Fruit fly (Drosophila melanogaster) whole organism, embryonic: ENCODE results near the gene Cyp6d4.

Experiments
- Atf6 ChIP-seq: fragments of 200-800 bp; sonication (Bioruptor generic); IDR thresholded peaks from 2 replicates; pipeline ENCODE4 v1.3.6; 2022; ENCODE audit warnings: missing biosample characterization, missing genetic modification characterization
- Bgb ChIP-seq: fragments of 200-800 bp; sonication (Bioruptor generic); IDR thresholded peaks from 2 replicates; pipeline ENCODE4 v1.3.6; 2022; ENCODE audit warnings: missing biosample characterization, missing genetic modification characterization; ENCODE audit not compliant: partially characterized antibody
- CG10209 ChIP-seq: fragments of 200-800 bp; sonication (Bioruptor generic); optimal IDR thresholded peaks from 3 replicates; lab custom pipeline; 2017; ENCODE audit warnings: missing biosample characterization, mild to moderate bottlenecking, missing genetic modification characterization, missing genetic modification reagents
- CG10431 ChIP-seq: fragments of 200-800 bp; sonication (Bioruptor generic); optimal IDR thresholded peaks from 3 replicates; lab custom pipeline; 2018; ENCODE audit warnings: missing biosample characterization, mild to moderate bottlenecking, missing genetic modification characterization
- CG11398 ChIP-seq: fragments of 200-800 bp; sonication (Bioruptor generic); optimal IDR thresholded peaks from 2 replicates; lab custom pipeline; 2016; ENCODE audit warnings: missing biosample characterization, missing genetic modification characterization
- CG1233 ChIP-seq: fragments of 200-800 bp; sonication (Bioruptor generic); optimal IDR thresholded peaks from 4 replicates; lab custom pipeline; 2018; ENCODE audit warnings: missing biosample characterization, mild to moderate bottlenecking, missing genetic modification characterization
- CG12391 ChIP-seq: fragments of 200-800 bp; sonication (Bioruptor generic); optimal IDR thresholded peaks from 3 replicates; lab custom pipeline; 2018; ENCODE audit warnings: missing biosample characterization, mild to moderate bottlenecking, missing genetic modification characterization, moderate library complexity
- CG13775 ChIP-seq: fragments of 200-800 bp; sonication (Bioruptor generic); optimal IDR thresholded peaks from 3 replicates; lab custom pipeline; 2017; ENCODE audit warnings: missing biosample characterization, mild to moderate bottlenecking, missing genetic modification characterization
- CG14710 ChIP-seq: fragments of 200-800 bp; sonication (Bioruptor generic); optimal IDR thresholded peaks from 3 replicates; lab custom pipeline; 2019; ENCODE audit warnings: missing biosample characterization, mild to moderate bottlenecking, missing genetic modification characterization, moderate library complexity
- CG1647 ChIP-seq: fragments of 200-800 bp; sonication (Bioruptor generic); optimal IDR thresholded peaks from 3 replicates; lab custom pipeline; 2016; ENCODE audit warnings: missing biosample characterization, missing genetic modification characterization
- CG17612 ChIP-seq: fragments of 200-800 bp; sonication (Bioruptor generic); IDR thresholded peaks from 2 replicates; pipeline ENCODE4 v1.3.6; 2022; ENCODE audit warnings: missing biosample characterization, missing genetic modification characterization
- CG17912 ChIP-seq: fragments of 200-800 bp; sonication (Bioruptor generic); optimal IDR thresholded peaks from 2 replicates; lab custom pipeline; 2018; ENCODE audit warnings: missing biosample characterization, mild to moderate bottlenecking, missing genetic modification characterization
- CG1792 ChIP-seq: fragments of 200-800 bp; sonication (Bioruptor generic); optimal IDR thresholded peaks from 2 replicates; lab custom pipeline; 2016; ENCODE audit warnings: missing biosample characterization, missing genetic modification characterization
- CG2120 ChIP-seq: fragments of 200-800 bp; sonication (Bioruptor generic); optimal IDR thresholded peaks from 3 replicates; lab custom pipeline; 2016; ENCODE audit warnings: missing biosample characterization, missing genetic modification characterization
- CG2129 ChIP-seq: fragments of 200-800 bp; sonication (Bioruptor generic); IDR thresholded peaks from 2 replicates; pipeline ENCODE4 v1.3.6; 2022; ENCODE audit warnings: missing biosample characterization, missing genetic modification characterization; ENCODE audit not compliant: partially characterized antibody
- CG33213 ChIP-seq: fragments of 200-800 bp; sonication (Bioruptor generic); optimal IDR thresholded peaks from 3 replicates; lab custom pipeline; 2016; ENCODE audit warnings: missing biosample characterization, missing genetic modification characterization
- CG34224 ChIP-seq: fragments of 200-800 bp; sonication (Bioruptor generic); IDR thresholded peaks from 3 replicates; pipeline ENCODE4 v1.3.6; 2022; ENCODE audit warnings: missing biosample characterization, missing genetic modification characterization; ENCODE audit not compliant: partially characterized antibody
- CG43689 ChIP-seq: fragments of 200-800 bp; sonication (Bioruptor generic); IDR thresholded peaks from 2 replicates; pipeline ENCODE4 v1.3.6; 2022; ENCODE audit warnings: missing biosample characterization, missing genetic modification characterization
- CG6765 ChIP-seq: fragments of 200-800 bp; sonication (Bioruptor generic); optimal IDR thresholded peaks from 3 replicates; lab custom pipeline; 2017; ENCODE audit warnings: missing biosample characterization, mild to moderate bottlenecking, missing genetic modification characterization
- CG7372 ChIP-seq: fragments of 200-800 bp; sonication (Bioruptor generic); IDR thresholded peaks from 2 replicates; pipeline ENCODE4 v1.3.6; 2022; ENCODE audit warnings: missing biosample characterization, missing genetic modification characterization
- CG8281 ChIP-seq: fragments of 200-800 bp; sonication (Bioruptor generic); optimal IDR thresholded peaks from 2 replicates; lab custom pipeline; 2018; ENCODE audit warnings: missing biosample characterization, mild to moderate bottlenecking, missing genetic modification characterization, moderate library complexity
- CG9437 ChIP-seq: fragments of 200-800 bp; sonication (Bioruptor generic); optimal IDR thresholded peaks from 2 replicates; lab custom pipeline; 2018; ENCODE audit warnings: missing biosample characterization, mild to moderate bottlenecking, missing genetic modification characterization
- Dref ChIP-seq: fragments of 200-800 bp; sonication (Bioruptor generic); IDR thresholded peaks from 2 replicates; pipeline ENCODE4 v1.3.6; 2022; ENCODE audit warnings: missing biosample characterization, missing genetic modification characterization
- Fer2 ChIP-seq: fragments of 200-800 bp; sonication (Bioruptor generic); optimal IDR thresholded peaks from 2 replicates; lab custom pipeline; 2018; ENCODE audit warnings: missing biosample characterization, mild to moderate bottlenecking, missing genetic modification characterization, moderate library complexity
- HLH54F ChIP-seq: fragments of 200-800 bp; sonication (Bioruptor generic); optimal IDR thresholded peaks from 3 replicates; lab custom pipeline; 2016; ENCODE audit warnings: missing biosample characterization, missing genetic modification characterization
- Hr51 ChIP-seq, 2 experiments: fragments of 200-800 bp; sonication (Bioruptor generic); optimal IDR thresholded peaks; 2 replicates in 1 of 2; 3 replicates in 1 of 2; lab custom pipeline; 2016 to 2018; ENCODE audit warnings: missing biosample characterization in 2 of 2, missing genetic modification characterization in 2 of 2, mild to moderate bottlenecking in 1 of 2, moderate library complexity in 1 of 2
- MESR4 ChIP-seq: fragments of 200-800 bp; sonication (Bioruptor generic); optimal IDR thresholded peaks from 2 replicates; lab custom pipeline; 2018; ENCODE audit warnings: missing biosample characterization, mild to moderate bottlenecking, missing genetic modification characterization, moderate library complexity
- NK7.1 ChIP-seq: fragments of 200-800 bp; sonication (Bioruptor generic); optimal IDR thresholded peaks from 3 replicates; lab custom pipeline; 2016; ENCODE audit warnings: missing biosample characterization, missing genetic modification characterization
- Side ChIP-seq: fragments of 200-800 bp; sonication (Bioruptor generic); optimal IDR thresholded peaks from 2 replicates; lab custom pipeline; 2016; ENCODE audit warnings: missing biosample characterization, missing genetic modification characterization
- Sin3A ChIP-seq: fragments of >200 bp; optimal IDR thresholded peaks from 2 replicates; lab custom pipeline; 2018
- Taf1 ChIP-seq: fragments of 200-800 bp; sonication (Bioruptor generic); IDR thresholded peaks from 2 replicates; pipeline ENCODE4 v1.3.6; 2022; ENCODE audit warnings: missing biosample characterization, missing genetic modification characterization
- Xrp1 ChIP-seq: fragments of 200-800 bp; sonication (Bioruptor generic); IDR thresholded peaks from 2 replicates; pipeline ENCODE4 v1.3.6; 2022; ENCODE audit warnings: missing biosample characterization, missing genetic modification characterization
- al ChIP-seq: fragments of 200-800 bp; sonication (Bioruptor generic); IDR thresholded peaks from 2 replicates; pipeline ENCODE4 v1.3.6; 2022; ENCODE audit warnings: missing biosample characterization, missing genetic modification characterization
- ash1 ChIP-seq: fragments of 200-800 bp; sonication (Bioruptor generic); optimal IDR thresholded peaks from 2 replicates; lab custom pipeline; 2018; ENCODE audit warnings: missing biosample characterization, mild to moderate bottlenecking, missing genetic modification characterization
- cato ChIP-seq: fragments of 200-800 bp; sonication (Bioruptor generic); optimal IDR thresholded peaks from 2 replicates; lab custom pipeline; 2016; ENCODE audit warnings: missing biosample characterization, missing genetic modification characterization, borderline replicate concordance
- chif ChIP-seq, 2 experiments: fragments of 200-800 bp; sonication (Bioruptor generic); optimal IDR thresholded peaks; 3 replicates each; lab custom pipeline; 2016; ENCODE audit warnings: missing biosample characterization in 2 of 2, missing genetic modification characterization in 2 of 2
- chm ChIP-seq: fragments of 200-800 bp; sonication (Bioruptor generic); IDR thresholded peaks from 2 replicates; pipeline ENCODE4 v1.3.6; 2022; ENCODE audit warnings: missing biosample characterization, missing genetic modification characterization
- exex ChIP-seq: fragments of 200-800 bp; sonication (Bioruptor generic); optimal IDR thresholded peaks from 4 replicates; lab custom pipeline; 2018; ENCODE audit warnings: missing biosample characterization, mild to moderate bottlenecking, missing genetic modification characterization, moderate library complexity
- gt ChIP-seq: fragments of 200-800 bp; sonication (Bioruptor generic); IDR thresholded peaks from 2 replicates; pipeline ENCODE4 v1.3.6; 2022; ENCODE audit warnings: missing biosample characterization, missing genetic modification characterization
- her ChIP-seq: fragments of 200-800 bp; sonication (Bioruptor generic); optimal IDR thresholded peaks from 2 replicates; lab custom pipeline; 2016; ENCODE audit warnings: missing biosample characterization, missing genetic modification characterization
- klu ChIP-seq: fragments of 200-800 bp; sonication (Bioruptor generic); IDR thresholded peaks from 2 replicates; pipeline ENCODE4 v1.3.6; 2022; ENCODE audit warnings: missing biosample characterization, missing genetic modification characterization
- mam ChIP-seq: fragments of 200-800 bp; sonication (Bioruptor generic); optimal IDR thresholded peaks from 3 replicates; lab custom pipeline; 2016; ENCODE audit warnings: missing biosample characterization, missing genetic modification characterization
- pfk ChIP-seq: fragments of 200-800 bp; sonication (Bioruptor generic); optimal IDR thresholded peaks from 2 replicates; lab custom pipeline; 2018; ENCODE audit warnings: missing biosample characterization, mild to moderate bottlenecking, missing genetic modification characterization, moderate library complexity
- pros ChIP-seq: fragments of 200-800 bp; sonication (Bioruptor generic); optimal IDR thresholded peaks from 3 replicates; lab custom pipeline; 2019; ENCODE audit warnings: missing biosample characterization, mild to moderate bottlenecking, missing genetic modification characterization, moderate library complexity
- scrt ChIP-seq: fragments of 200-800 bp; sonication (Bioruptor generic); optimal IDR thresholded peaks from 2 replicates; lab custom pipeline; 2018; ENCODE audit warnings: missing biosample characterization, mild to moderate bottlenecking, missing genetic modification characterization, moderate library complexity
- sqz ChIP-seq: fragments of 200-800 bp; sonication (Bioruptor generic); optimal IDR thresholded peaks from 3 replicates; lab custom pipeline; 2018; ENCODE audit warnings: missing biosample characterization, mild to moderate bottlenecking, missing genetic modification characterization
- stwl ChIP-seq: fragments of 200-800 bp; sonication (Bioruptor generic); optimal IDR thresholded peaks from 3 replicates; lab custom pipeline; 2018; ENCODE audit warnings: missing biosample characterization, mild to moderate bottlenecking, missing genetic modification characterization, moderate library complexity
- sug ChIP-seq: fragments of 200-800 bp; optimal IDR thresholded peaks from 2 replicates; lab custom pipeline; 2019; ENCODE audit warnings: missing biosample characterization, mild to moderate bottlenecking, missing genetic modification characterization, moderate library complexity
- trem ChIP-seq: fragments of 200-800 bp; optimal IDR thresholded peaks from 3 replicates; lab custom pipeline; 2019; ENCODE audit warnings: missing biosample characterization, mild to moderate bottlenecking, missing genetic modification characterization, moderate library complexity
- tx ChIP-seq: fragments of 200-800 bp; sonication (Bioruptor generic); optimal IDR thresholded peaks from 2 replicates; lab custom pipeline; 2016; ENCODE audit warnings: missing biosample characterization, missing genetic modification characterization

Cyp6d4 gene

DNA sequence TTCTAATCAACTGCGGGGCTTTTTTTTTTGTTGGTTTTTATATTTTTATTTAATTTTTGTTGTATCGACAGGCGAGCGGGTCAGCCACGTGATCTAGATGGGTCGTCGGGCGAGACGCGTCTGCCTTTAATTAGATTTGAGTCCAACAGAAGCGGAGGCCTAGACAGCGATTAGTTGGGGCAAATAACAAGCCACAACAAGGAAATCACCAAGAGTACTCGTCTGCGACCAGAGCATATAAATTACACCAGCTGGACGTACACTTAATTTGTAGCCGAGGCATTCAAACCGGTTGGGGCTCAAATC is 13.2 kb upstream of the Cyp6d4 start (continued):
- no peak for TF ChIP-seq CG6765 (GFP tag; lab: Kevin White, UChicago)
- TF ChIP-seq CG13775 (GFP tag; lab: Kevin White, UChicago), result no peak
- no peak for TF ChIP-seq stwl
- TF ChIP-seq CG17612 (GFP tag; lab: Robert Waterston, UW), result no peak
- TF ChIP-seq Taf1 (GFP tag; lab: Robert Waterston, UW), result no peak
- no peak for TF ChIP-seq CG10209
- TF ChIP-seq CG1792 (GFP tag; lab: Kevin White, UChicago), result no peak
- TF ChIP-seq CG11398 (GFP tag; lab: Kevin White, UChicago), result no peak
- TF ChIP-seq chif (GFP tag; optimal IDR thresholded peaks at IDR 0.05; lab: Kevin White, UChicago), result no peak
- no peak for TF ChIP-seq ash1
- no peak for TF ChIP-seq Sin3A
- TF ChIP-seq her (GFP tag; lab: Kevin White, UChicago), result no peak
- TF ChIP-seq exex (tag; lab: Kevin White, UChicago), result peak; percentile 46
- no peak for TF ChIP-seq Bgb (GFP tag; lab: Robert Waterston, UW)

dm6 chr3R:22686336-22686874 is 11.7 kb upstream of the Cyp6d4 start, which contains the start of the genes Gclm and CG17625:
Gene Gclm (minus strand): TSS chr3R:22686510.
Gene CG17625 (plus strand): TSS chr3R:22686849.
- TF ChIP-seq CG7372 (GFP tag; lab: Robert Waterston, UW) (peak; percentile 27; the same call in 1 of the 2 replicates), CG14710 (tag; lab: Kevin White, UChicago) (peak; percentile 84), MESR4 (GFP tag; lab: Kevin White, UChicago) (peak; percentile 99), chm (GFP tag; lab: Robert Waterston, UW) (peak; percentile 66; the same call in 1 of the 2 replicates), pfk (GFP tag; lab: Kevin White, UChicago) (no peak), Xrp1 (peak; percentile 65; the same call in 1 of the 2 replicates), CG43689 (no peak), CG1647 (GFP tag; lab: Kevin White, UChicago) (peak; percentile 22), scrt (GFP tag; lab: Kevin White, UChicago) (peak; percentile 24), Taf1 (GFP tag; lab: Robert Waterston, UW) (no peak), sqz (GFP tag; lab: Kevin White, UChicago) (no peak), CG34224 (GFP tag; lab: Robert Waterston, UW) (peak; percentile 75), CG17912 (GFP tag; lab: Kevin White, UChicago) (no peak), Side (GFP tag; lab: Kevin White, UChicago) (peak; percentile 63), cato (no peak), al (GFP tag; lab: Robert Waterston, UW) (peak; percentile 50), CG33213 (GFP tag; lab: Kevin White, UChicago) (peak; percentile 28), HLH54F (GFP tag; lab: Kevin White, UChicago) (peak; percentile 49), CG12391 (peak; percentile 78), CG10431 (GFP tag; lab: Kevin White, UChicago) (no peak), pros (GFP tag; lab: Kevin White, UChicago) (no peak), CG2120 (GFP tag; lab: Kevin White, UChicago) (peak; percentile 78), tx (GFP tag; lab: Kevin White, UChicago) (no peak), CG8281 (tag; lab: Kevin White, UChicago) (no peak), Fer2 (no peak), CG2129 (GFP tag; lab: Robert Waterston, UW) (peak; percentile 49; the same call in 1 of the 2 replicates), CG1233 (GFP tag; lab: Kevin White, UChicago) (peak; percentile 52), CG9437 (GFP tag; lab: Kevin White, UChicago) (peak; percentile 23), gt (GFP tag; lab: Robert Waterston, UW) (no peak), trem (peak; percentile 58), sug (tag; lab: Kevin White, UChicago) (peak; percentile 76), Dref (GFP tag; lab: Robert Waterston, UW) (peak; percentile 95), mam (GFP tag; lab: Kevin White, UChicago) (peak; percentile 46), klu (GFP tag; lab: Robert Waterston, UW) (peak; percentile 35; the same call in 1 of the 2 replicates), Hr51 (GFP tag; optimal IDR thresholded peaks at IDR 0.05; lab: Kevin White, UChicago) (peak; percentile 46 to 52), Atf6 (GFP tag; lab: Robert Waterston, UW) (no peak), NK7.1 (no peak)
